Fruit fly (Drosophila melanogaster): ENCODE measurements around the gene CG43774.

Gene CG43774

dm6 chr2L:4031203-4032096 is 23.0 kb downstream of the CG43774 start, which contains the start of gene ed (continued):
- TF ChIP-seq D (optimal IDR thresholded peaks at IDR 0.05), result no peak
- TF ChIP-seq D (GFP tag; optimal IDR thresholded peaks at IDR 0.05), result no peak
- TF ChIP-seq CG11085 (GFP tag; IDR thresholded peaks at IDR 0.05), result no peak
- TF ChIP-seq Vsx1 (GFP tag; optimal IDR thresholded peaks at IDR 0.05), result no peak
- no peak for TF ChIP-seq onecut (GFP tag; IDR thresholded peaks at IDR 0.05)
- TF ChIP-seq kni (GFP tag; optimal IDR thresholded peaks at IDR 0.05), result peak; percentile 69
- no peak for TF ChIP-seq NK7.1 (GFP tag; optimal IDR thresholded peaks at IDR 0.05)
- TF ChIP-seq Med (GFP tag), result peak; percentile 34
- no peak for TF ChIP-seq ttk (GFP tag; IDR thresholded peaks at IDR 0.05)
- TF ChIP-seq chn (GFP tag; optimal IDR thresholded peaks at IDR 0.05), result no peak
- TF ChIP-seq tup (GFP tag; optimal IDR thresholded peaks at IDR 0.05), result no peak
- no peak for TF ChIP-seq CG7357 (GFP tag; IDR thresholded peaks at IDR 0.05)
- TF ChIP-seq CG3407 (GFP tag; optimal IDR thresholded peaks at IDR 0.05), result no peak
- no peak for TF ChIP-seq H2.0 (GFP tag; IDR thresholded peaks at IDR 0.05)
- no peak for TF ChIP-seq CG12744 (GFP tag; optimal IDR thresholded peaks at IDR 0.05)
- TF ChIP-seq Awh (GFP tag; IDR thresholded peaks at IDR 0.05), result no peak
- TF ChIP-seq CG6689 (GFP tag; IDR thresholded peaks at IDR 0.05), result no peak
- TF ChIP-seq CG32767 (GFP tag; IDR thresholded peaks at IDR 0.05), result no peak
- no peak for TF ChIP-seq Gsc (GFP tag; IDR thresholded peaks at IDR 0.05)
- no peak for TF ChIP-seq ERR (GFP tag; optimal IDR thresholded peaks at IDR 0.05)
- TF ChIP-seq Stat92E (GFP tag; optimal IDR thresholded peaks at IDR 0.05), result peak in 1 of 3 experiments; percentile 93
- 0 out of 2 replicates have a peak, but pooled peaks have one; percentile 7 for TF ChIP-seq Rfx (GFP tag; IDR thresholded peaks at IDR 0.05)
- TF ChIP-seq CG11093 (GFP tag; IDR thresholded peaks at IDR 0.05), result no peak
- no peak for TF ChIP-seq sob (GFP tag; IDR thresholded peaks at IDR 0.05)
- TF ChIP-seq ranshi (GFP tag; IDR thresholded peaks at IDR 0.05), result no peak
- TF ChIP-seq NC2β (GFP tag; optimal IDR thresholded peaks at IDR 0.05), result no peak
- no peak for TF ChIP-seq tio (GFP tag; optimal IDR thresholded peaks at IDR 0.05)
- TF ChIP-seq ems (GFP tag; optimal IDR thresholded peaks at IDR 0.05), result no peak
- TF ChIP-seq CG8924 (tag; optimal IDR thresholded peaks at IDR 0.05), result peak; percentile 49
- no peak for TF ChIP-seq CG13296 (GFP tag; optimal IDR thresholded peaks at IDR 0.05)
- no peak for TF ChIP-seq CG10979 (tag; optimal IDR thresholded peaks at IDR 0.05)
- no peak for TF ChIP-seq CTCF (GFP tag; optimal IDR thresholded peaks at IDR 0.05)
- no peak for TF ChIP-seq CG9817 (tag; optimal IDR thresholded peaks at IDR 0.05)
- TF ChIP-seq Doc3 (GFP tag; IDR thresholded peaks at IDR 0.05; ENCODE audit: partially characterized antibody), result no peak
- TF ChIP-seq ato (GFP tag; IDR thresholded peaks at IDR 0.05; ENCODE audit: partially characterized antibody), result 0 out of 2 replicates have a peak, but pooled peaks have one; percentile 24
- TF ChIP-seq maf-S (GFP tag; optimal IDR thresholded peaks at IDR 0.05), result no peak
- no peak for TF ChIP-seq BEAF-32 (GFP tag; optimal IDR thresholded peaks at IDR 0.05)
- peak; percentile 89 for TF ChIP-seq sqz (GFP tag; optimal IDR thresholded peaks at IDR 0.05)
- no peak for TF ChIP-seq E2f1 (GFP tag; IDR thresholded peaks at IDR 0.05)
- no peak for TF ChIP-seq dimm (GFP tag; IDR thresholded peaks at IDR 0.05)
- no peak for TF ChIP-seq Side (GFP tag; optimal IDR thresholded peaks at IDR 0.05)
- no peak for TF ChIP-seq lilli (GFP tag; optimal IDR thresholded peaks at IDR 0.05)
- TF ChIP-seq E2f2 (GFP tag; IDR thresholded peaks at IDR 0.05), result no peak
- TF ChIP-seq CG11247 (GFP tag; IDR thresholded peaks at IDR 0.05), result no peak
- TF ChIP-seq CG10274 (GFP tag; optimal IDR thresholded peaks at IDR 0.05), result no peak
- no peak for TF ChIP-seq Dbx (GFP tag; IDR thresholded peaks at IDR 0.05)
- TF ChIP-seq HLH54F (GFP tag; optimal IDR thresholded peaks at IDR 0.05), result no peak
- no peak for TF ChIP-seq stc (GFP tag; IDR thresholded peaks at IDR 0.05)
- peak; percentile 44; the same call in 1 of the 2 replicates for TF ChIP-seq Bgb (GFP tag; IDR thresholded peaks at IDR 0.05; ENCODE audit: partially characterized antibody)
- TF ChIP-seq Dll (GFP tag; IDR thresholded peaks at IDR 0.05; ENCODE audit: partially characterized antibody), result no peak
- TF ChIP-seq Deaf1 (tag; optimal IDR thresholded peaks at IDR 0.05), result peak; percentile 42
